Fruit fly (Drosophila melanogaster) whole organism, embryonic: ENCODE results near the gene CG12289.
A peak's percentile ranks its signal among the peaks of the same experiment; 100 is the strongest.

Experiments
- Abd-B ChIP-seq: fragments of 200-800 bp; sonication (Bioruptor generic); optimal IDR thresholded peaks from 2 replicates; lab custom pipeline; 2018; ENCODE audit warnings: missing biosample characterization, mild to moderate bottlenecking, missing genetic modification characterization, moderate library complexity
- Ada2b ChIP-seq: fragments of 200-800 bp; sonication (Bioruptor generic); IDR thresholded peaks from 2 replicates; pipeline ENCODE4 v1.3.6; 2022; ENCODE audit warnings: missing biosample characterization, missing genetic modification characterization
- Adf1 ChIP-seq: fragments of 200-800 bp; sonication (Bioruptor generic); IDR thresholded peaks from 2 replicates; pipeline ENCODE4 v1.3.6; 2022; ENCODE audit warnings: missing biosample characterization, missing genetic modification characterization
- CG10147 ChIP-seq: fragments of 200-800 bp; sonication (Bioruptor generic); optimal IDR thresholded peaks from 2 replicates; lab custom pipeline; 2019; ENCODE audit warnings: missing biosample characterization, mild to moderate bottlenecking, missing genetic modification characterization, moderate library complexity
- CG10462 ChIP-seq: fragments of 200-800 bp; sonication (Bioruptor generic); optimal IDR thresholded peaks from 2 replicates; lab custom pipeline; 2016; ENCODE audit warnings: missing biosample characterization, missing genetic modification characterization
- CG12744 ChIP-seq: fragments of 200-800 bp; sonication (Bioruptor generic); optimal IDR thresholded peaks from 2 replicates; lab custom pipeline; 2016; ENCODE audit warnings: missing biosample characterization, missing genetic modification characterization
- CG16815 ChIP-seq: fragments of 200-800 bp; sonication (Bioruptor generic); optimal IDR thresholded peaks from 3 replicates; lab custom pipeline; 2017; ENCODE audit warnings: missing biosample characterization, mild to moderate bottlenecking, missing genetic modification characterization
- CG17568 ChIP-seq: fragments of 200-800 bp; sonication (Bioruptor generic); optimal IDR thresholded peaks from 2 replicates; lab custom pipeline; 2018; ENCODE audit warnings: missing biosample characterization, mild to moderate bottlenecking, missing genetic modification characterization, moderate library complexity
- CG3065 ChIP-seq: fragments of 200-800 bp; sonication (Bioruptor generic); optimal IDR thresholded peaks from 2 replicates; lab custom pipeline; 2016; ENCODE audit warnings: missing biosample characterization, missing genetic modification characterization
- CG31388 ChIP-seq: fragments of 200-800 bp; sonication (Bioruptor generic); optimal IDR thresholded peaks from 2 replicates; lab custom pipeline; 2016; ENCODE audit warnings: missing biosample characterization, missing genetic modification characterization
- CG33213 ChIP-seq: fragments of 200-800 bp; sonication (Bioruptor generic); optimal IDR thresholded peaks from 3 replicates; lab custom pipeline; 2016; ENCODE audit warnings: missing biosample characterization, missing genetic modification characterization
- CG5245 ChIP-seq: fragments of 200-800 bp; sonication (Bioruptor generic); optimal IDR thresholded peaks from 3 replicates; lab custom pipeline; 2016; ENCODE audit warnings: missing biosample characterization, missing genetic modification characterization
- CG7745 ChIP-seq: fragments of 200-800 bp; sonication (Bioruptor generic); optimal IDR thresholded peaks from 2 replicates; lab custom pipeline; 2018; ENCODE audit warnings: missing biosample characterization, mild to moderate bottlenecking, missing genetic modification characterization, moderate library complexity
- CG7786 ChIP-seq: fragments of 200-800 bp; sonication (Bioruptor generic); optimal IDR thresholded peaks from 2 replicates; lab custom pipeline; 2016; ENCODE audit warnings: missing biosample characterization, missing genetic modification characterization
- CG8290 ChIP-seq, 3 experiments: fragments of 200-800 bp; sonication (Bioruptor generic); optimal IDR thresholded peaks; 2 replicates each; lab custom pipeline; 2016 to 2019; ENCODE audit warnings: missing biosample characterization in 3 of 3, missing genetic modification characterization in 3 of 3, mild to moderate bottlenecking in 2 of 3, moderate library complexity in 1 of 3
- CTCF ChIP-seq: fragments of 200-800 bp; sonication (Bioruptor generic); optimal IDR thresholded peaks from 2 replicates; lab custom pipeline; 2017; ENCODE audit warnings: missing biosample characterization, mild to moderate bottlenecking, missing genetic modification characterization, moderate library complexity
- CoRest ChIP-seq: fragments of 200-800 bp; sonication (Bioruptor generic); optimal IDR thresholded peaks from 3 replicates; lab custom pipeline; 2018; ENCODE audit warnings: missing biosample characterization, mild to moderate bottlenecking, missing genetic modification characterization, moderate library complexity
- D19A ChIP-seq: fragments of 200-800 bp; optimal IDR thresholded peaks from 3 replicates; lab custom pipeline; 2019; ENCODE audit warnings: missing biosample characterization, mild to moderate bottlenecking, missing genetic modification characterization, moderate library complexity
- Doc3 ChIP-seq: fragments of 200-800 bp; sonication (Bioruptor generic); IDR thresholded peaks from 3 replicates; pipeline ENCODE4 v1.3.6; 2022; ENCODE audit warnings: missing biosample characterization, missing genetic modification characterization; ENCODE audit not compliant: partially characterized antibody
- Dref ChIP-seq: fragments of 200-800 bp; sonication (Bioruptor generic); IDR thresholded peaks from 2 replicates; pipeline ENCODE4 v1.3.6; 2022; ENCODE audit warnings: missing biosample characterization, missing genetic modification characterization
- ERR ChIP-seq: fragments of 200-800 bp; sonication (Bioruptor generic); optimal IDR thresholded peaks from 2 replicates; lab custom pipeline; 2016; ENCODE audit warnings: missing biosample characterization, missing genetic modification characterization
- Hmx ChIP-seq: fragments of 200-800 bp; sonication (Bioruptor generic); optimal IDR thresholded peaks from 2 replicates; lab custom pipeline; 2016; ENCODE audit warnings: missing biosample characterization, missing genetic modification characterization
- Hr3 ChIP-seq: fragments of 200-800 bp; sonication (Bioruptor generic); optimal IDR thresholded peaks from 3 replicates; lab custom pipeline; 2016; ENCODE audit warnings: missing biosample characterization, missing genetic modification characterization
- MBD-R2 ChIP-seq: fragments of 200-800 bp; sonication (Bioruptor generic); IDR thresholded peaks from 2 replicates; pipeline ENCODE4 v1.3.6; 2022; ENCODE audit warnings: missing biosample characterization, missing genetic modification characterization
- MESR4 ChIP-seq: fragments of 200-800 bp; sonication (Bioruptor generic); optimal IDR thresholded peaks from 2 replicates; lab custom pipeline; 2018; ENCODE audit warnings: missing biosample characterization, mild to moderate bottlenecking, missing genetic modification characterization, moderate library complexity
- Meics ChIP-seq: fragments of 200-800 bp; sonication (Bioruptor generic); optimal IDR thresholded peaks from 2 replicates; lab custom pipeline; 2017; ENCODE audit warnings: missing biosample characterization, mild to moderate bottlenecking, missing genetic modification characterization
- NC2β ChIP-seq: fragments of 200-800 bp; sonication (Bioruptor generic); optimal IDR thresholded peaks from 2 replicates; lab custom pipeline; 2016; ENCODE audit warnings: missing biosample characterization, missing genetic modification characterization
- Rfx ChIP-seq: fragments of 200-800 bp; sonication (Bioruptor generic); IDR thresholded peaks from 2 replicates; pipeline ENCODE4 v1.3.6; 2022; ENCODE audit warnings: missing biosample characterization, missing genetic modification characterization
- Rx ChIP-seq: fragments of 200-800 bp; sonication (Bioruptor generic); IDR thresholded peaks from 2 replicates; pipeline ENCODE4 v1.3.6; 2022; ENCODE audit warnings: missing biosample characterization, missing genetic modification characterization
- Taf1 ChIP-seq: fragments of 200-800 bp; sonication (Bioruptor generic); IDR thresholded peaks from 2 replicates; pipeline ENCODE4 v1.3.6; 2022; ENCODE audit warnings: missing biosample characterization, missing genetic modification characterization
- abd-A ChIP-seq: fragments of 200-800 bp; sonication (Bioruptor generic); optimal IDR thresholded peaks from 3 replicates; lab custom pipeline; 2019; ENCODE audit warnings: missing biosample characterization, mild to moderate bottlenecking, missing genetic modification characterization, moderate library complexity
- ac ChIP-seq: fragments of 200-800 bp; sonication (Bioruptor generic); optimal IDR thresholded peaks from 3 replicates; lab custom pipeline; 2017; ENCODE audit warnings: missing biosample characterization, mild to moderate bottlenecking, missing genetic modification characterization
- bsh ChIP-seq, 2 experiments: fragments of 200-800 bp; sonication (Bioruptor generic); optimal IDR thresholded peaks; 2 replicates each; lab custom pipeline; 2017 to 2018; ENCODE audit warnings: mild to moderate bottlenecking in 2 of 2, missing biosample characterization in 2 of 2, missing genetic modification characterization in 2 of 2, moderate library complexity in 1 of 2
- cas ChIP-seq: fragments of 200-800 bp; sonication (Bioruptor generic); IDR thresholded peaks from 2 replicates; pipeline ENCODE4 v1.3.6; 2022; ENCODE audit warnings: missing biosample characterization, missing genetic modification characterization
- crc ChIP-seq: fragments of 200-800 bp; sonication (Bioruptor generic); optimal IDR thresholded peaks from 2 replicates; lab custom pipeline; 2016; ENCODE audit warnings: missing biosample characterization, missing genetic modification characterization
- dan ChIP-seq: fragments of 200-800 bp; sonication (Bioruptor generic); IDR thresholded peaks from 2 replicates; pipeline ENCODE4 v1.3.6; 2022; ENCODE audit warnings: missing biosample characterization, missing genetic modification characterization
- disco-r ChIP-seq: fragments of 200-800 bp; sonication (Bioruptor generic); optimal IDR thresholded peaks from 2 replicates; lab custom pipeline; 2016; ENCODE audit warnings: missing biosample characterization, missing genetic modification characterization
- fd96Cb ChIP-seq: fragments of 200-800 bp; sonication (Bioruptor generic); optimal IDR thresholded peaks from 2 replicates; lab custom pipeline; 2018; ENCODE audit warnings: missing biosample characterization, mild to moderate bottlenecking, missing genetic modification characterization, moderate library complexity
- fru ChIP-seq: fragments of >200 bp; optimal IDR thresholded peaks from 2 replicates; lab custom pipeline; 2017
- gsb-n ChIP-seq: fragments of 200-800 bp; sonication (Bioruptor generic); optimal IDR thresholded peaks from 3 replicates; lab custom pipeline; 2018; ENCODE audit warnings: missing biosample characterization, mild to moderate bottlenecking, missing genetic modification characterization
- hth ChIP-seq: fragments of >200 bp; optimal IDR thresholded peaks from 2 replicates; lab custom pipeline; 2017; ENCODE audit warnings: inconsistent platforms
- ind ChIP-seq: fragments of 200-800 bp; sonication (Bioruptor generic); optimal IDR thresholded peaks from 3 replicates; lab custom pipeline; 2016; ENCODE audit warnings: missing biosample characterization, missing genetic modification characterization
- kah ChIP-seq: fragments of 200-800 bp; sonication (Bioruptor generic); optimal IDR thresholded peaks from 2 replicates; lab custom pipeline; 2018; ENCODE audit warnings: missing biosample characterization, mild to moderate bottlenecking, missing genetic modification characterization
- lov ChIP-seq, 2 experiments: fragments of 200-800 bp in 1 of 2; fragments of >200 bp in 1 of 2; sonication (Bioruptor generic) in 1 of 2; IDR thresholded peaks in 1 of 2; optimal IDR thresholded peaks in 1 of 2; 2 replicates in 1 of 2; 3 replicates in 1 of 2; pipeline versions ENCODE4 v1.3.6 to Lab custom; 2017 to 2022; ENCODE audit warnings: missing biosample characterization in 1 of 2, missing genetic modification characterization in 1 of 2
- rib ChIP-seq: fragments of 200-800 bp; sonication (Bioruptor generic); IDR thresholded peaks from 2 replicates; pipeline ENCODE4 v1.3.6; 2022; ENCODE audit warnings: missing biosample characterization, missing genetic modification characterization
- sob ChIP-seq: fragments of 200-800 bp; sonication (Bioruptor generic); IDR thresholded peaks from 2 replicates; pipeline ENCODE4 v1.3.6; 2022; ENCODE audit warnings: missing biosample characterization, missing genetic modification characterization
- sr ChIP-seq: fragments of 200-800 bp; sonication (Bioruptor generic); IDR thresholded peaks from 3 replicates; pipeline ENCODE4 v1.3.6; 2022; ENCODE audit warnings: missing biosample characterization, missing genetic modification characterization
- tll ChIP-seq, 2 experiments: fragments of 200-800 bp in 1 of 2; fragments of >200 bp in 1 of 2; sonication (Bioruptor generic) in 1 of 2; optimal IDR thresholded peaks; 2 replicates each; lab custom pipeline; 2017 to 2019; ENCODE audit warnings: missing biosample characterization in 2 of 2, missing genetic modification characterization in 2 of 2, mild to moderate bottlenecking in 1 of 2, moderate library complexity in 1 of 2
- tx ChIP-seq: fragments of 200-800 bp; sonication (Bioruptor generic); optimal IDR thresholded peaks from 2 replicates; lab custom pipeline; 2016; ENCODE audit warnings: missing biosample characterization, missing genetic modification characterization
- unc-4 ChIP-seq: fragments of 200-800 bp; sonication (Bioruptor generic); IDR thresholded peaks from 2 replicates; pipeline ENCODE4 v1.3.6; 2022; ENCODE audit warnings: missing biosample characterization, missing genetic modification characterization; ENCODE audit not compliant: partially characterized antibody
- vfl ChIP-seq: fragments of 200-800 bp; sonication (Bioruptor generic); optimal IDR thresholded peaks from 2 replicates; lab custom pipeline; 2016; ENCODE audit warnings: missing biosample characterization, missing genetic modification characterization
- wdn ChIP-seq: fragments of 200-800 bp; sonication (Bioruptor generic); IDR thresholded peaks from 2 replicates; pipeline ENCODE4 v1.3.6; 2022; ENCODE audit warnings: missing biosample characterization, missing genetic modification characterization

The CG12289 gene

DNA sequence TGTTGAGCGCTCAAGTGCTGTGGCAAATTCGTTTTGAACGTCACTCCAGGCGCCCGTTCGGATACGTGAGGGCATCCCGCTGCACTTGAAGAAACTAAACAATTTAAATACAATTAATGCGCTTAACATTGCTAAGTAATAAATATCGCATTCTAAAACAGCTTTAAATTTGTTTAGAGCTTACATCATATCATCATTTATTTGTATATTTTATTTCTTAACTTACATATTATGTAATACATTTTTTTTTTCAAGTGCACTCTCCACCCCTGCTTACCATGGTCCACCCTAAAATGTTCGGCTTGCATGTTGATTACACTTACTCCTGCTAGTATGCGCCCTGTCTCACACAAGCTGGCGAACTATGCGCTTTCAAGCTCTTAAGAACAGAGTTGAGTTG lies 42.9 kb downstream of the CG12289 start (continued):
- TF ChIP-seq Hmx (GFP tag; lab: Kevin White, UChicago): no peak
- peak; percentile 42 for TF ChIP-seq Rx
- TF ChIP-seq bsh (GFP tag; optimal IDR thresholded peaks at IDR 0.05; lab: Kevin White, UChicago): peak in 1 of 2 experiments; percentile 90
- no peak for TF ChIP-seq rib (GFP tag; lab: Robert Waterston, UW)
- TF ChIP-seq wdn: no peak
- no peak for TF ChIP-seq tll (GFP tag; optimal IDR thresholded peaks at IDR 0.05; lab: Kevin White, UChicago)
- peak; percentile 58 for TF ChIP-seq ind (GFP tag; lab: Kevin White, UChicago)
- TF ChIP-seq sr (GFP tag; lab: Robert Waterston, UW): no peak
- peak; percentile 93 for TF ChIP-seq gsb-n (tag; lab: Kevin White, UChicago)
- peak; percentile 40 for TF ChIP-seq CG10462 (GFP tag; lab: Kevin White, UChicago)
- no peak for TF ChIP-seq tx (GFP tag; lab: Kevin White, UChicago)
- peak; percentile 74 for TF ChIP-seq D19A
- TF ChIP-seq sob (GFP tag; lab: Robert Waterston, UW): peak; percentile 51
- TF ChIP-seq dan (GFP tag; lab: Robert Waterston, UW): peak; percentile 49; the same call in 1 of the 2 replicates
- peak; percentile 81 for TF ChIP-seq CG16815 (GFP tag; lab: Kevin White, UChicago)
- peak; percentile 69 for TF ChIP-seq CG8290 (GFP tag; optimal IDR thresholded peaks at IDR 0.05; lab: Kevin White, UChicago)
- TF ChIP-seq CG8290 (tag; optimal IDR thresholded peaks at IDR 0.05; lab: Kevin White, UChicago): peak in 1 of 2 experiments; percentile 15
- no peak for TF ChIP-seq MESR4
- TF ChIP-seq CG3065: no peak
- peak; percentile 77 for TF ChIP-seq CG5245
- TF ChIP-seq Abd-B (GFP tag; lab: Kevin White, UChicago): peak; percentile 47
- peak; percentile 66 for TF ChIP-seq ac
- TF ChIP-seq ERR (GFP tag; lab: Kevin White, UChicago): no peak
- no peak for TF ChIP-seq cas (GFP tag; lab: Robert Waterston, UW)
- TF ChIP-seq lov (optimal IDR thresholded peaks at IDR 0.05; lab: Kevin White, UChicago): no peak
- TF ChIP-seq lov (GFP tag; IDR thresholded peaks at IDR 0.05; lab: Robert Waterston, UW): peak; percentile 84; the same call in 2 of the 3 replicates
- TF ChIP-seq CG10147 (GFP tag; lab: Kevin White, UChicago): peak; percentile 32
- peak; percentile 11; the same call in 1 of the 2 replicates for TF ChIP-seq Ada2b (GFP tag; lab: Robert Waterston, UW)
- no peak for TF ChIP-seq fru (lab: Kevin White, UChicago)
- no peak for TF ChIP-seq CG7786
- no peak for TF ChIP-seq CG12744
- TF ChIP-seq disco-r (GFP tag; lab: Kevin White, UChicago): no peak
- TF ChIP-seq MBD-R2 (GFP tag; lab: Robert Waterston, UW): no peak
- TF ChIP-seq unc-4 (GFP tag; lab: Robert Waterston, UW): no peak
- TF ChIP-seq CG31388: peak; percentile 46
- no peak for TF ChIP-seq hth (lab: Kevin White, UChicago)
- TF ChIP-seq Taf1: no peak
- TF ChIP-seq NC2β (GFP tag; lab: Kevin White, UChicago): peak; percentile 65
- peak; percentile 74 for TF ChIP-seq Hr3 (GFP tag; lab: Kevin White, UChicago)
- TF ChIP-seq fd96Cb (tag; lab: Kevin White, UChicago): peak; percentile 78
- TF ChIP-seq crc (GFP tag; lab: Kevin White, UChicago): no peak
- TF ChIP-seq CTCF (GFP tag; lab: Kevin White, UChicago): peak; percentile 38
- 0 out of 2 replicates have a peak, but pooled peaks have one; percentile 10 for TF ChIP-seq Rfx (GFP tag; lab: Robert Waterston, UW)
- TF ChIP-seq CG33213 (GFP tag; lab: Kevin White, UChicago): peak; percentile 12
- no peak for TF ChIP-seq Doc3 (GFP tag; lab: Robert Waterston, UW)
- TF ChIP-seq CG17568: peak; percentile 37
- no peak for TF ChIP-seq Dref (GFP tag; lab: Robert Waterston, UW)
- TF ChIP-seq CG7745 (tag; lab: Kevin White, UChicago): peak; percentile 49
- no peak for TF ChIP-seq vfl (GFP tag; lab: Kevin White, UChicago)
- no peak for TF ChIP-seq Adf1
- no peak for TF ChIP-seq Meics (GFP tag; lab: Kevin White, UChicago)
- no peak for TF ChIP-seq abd-A (tag; lab: Kevin White, UChicago)
- TF ChIP-seq kah (GFP tag; lab: Kevin White, UChicago): peak; percentile 17
- TF ChIP-seq CoRest (tag; lab: Kevin White, UChicago): peak; percentile 75
